Fruit fly (Drosophila melanogaster) whole organism, embryonic: ENCODE measurements around the gene CG8349.

Experiments
- C15 ChIP-seq: fragments of 200-800 bp; sonication (Bioruptor generic); IDR thresholded peaks from 3 replicates; pipeline ENCODE4 v1.3.6; 2022; ENCODE audit warnings: missing biosample characterization, missing genetic modification characterization
- CG10366 ChIP-seq: fragments of 200-800 bp; sonication (Bioruptor generic); IDR thresholded peaks from 2 replicates; pipeline ENCODE4 v1.3.6; 2022; ENCODE audit warnings: missing biosample characterization, missing genetic modification characterization
- CG11247 ChIP-seq: fragments of 200-800 bp; sonication (Bioruptor generic); IDR thresholded peaks from 2 replicates; pipeline ENCODE4 v1.3.6; 2022; ENCODE audit warnings: missing biosample characterization, missing genetic modification characterization
- CG12391 ChIP-seq: fragments of 200-800 bp; sonication (Bioruptor generic); optimal IDR thresholded peaks from 3 replicates; lab custom pipeline; 2018; ENCODE audit warnings: missing biosample characterization, mild to moderate bottlenecking, missing genetic modification characterization, moderate library complexity
- CG17802 ChIP-seq: fragments of 200-800 bp; sonication (Bioruptor generic); optimal IDR thresholded peaks from 2 replicates; lab custom pipeline; 2018; ENCODE audit warnings: missing biosample characterization, mild to moderate bottlenecking, missing genetic modification characterization, moderate library complexity
- CG1792 ChIP-seq: fragments of 200-800 bp; sonication (Bioruptor generic); optimal IDR thresholded peaks from 2 replicates; lab custom pipeline; 2016; ENCODE audit warnings: missing biosample characterization, missing genetic modification characterization
- CG30431 ChIP-seq: fragments of 200-800 bp; sonication (Bioruptor generic); optimal IDR thresholded peaks from 2 replicates; lab custom pipeline; 2017; ENCODE audit warnings: missing biosample characterization, missing genetic modification characterization
- CG32767 ChIP-seq: fragments of 200-800 bp; sonication (Bioruptor generic); IDR thresholded peaks from 2 replicates; pipeline ENCODE4 v1.3.6; 2022; ENCODE audit warnings: missing biosample characterization, missing genetic modification characterization
- CG33557 ChIP-seq: fragments of 200-800 bp; sonication (Bioruptor generic); optimal IDR thresholded peaks from 2 replicates; lab custom pipeline; 2019; ENCODE audit warnings: missing biosample characterization, mild to moderate bottlenecking, missing genetic modification characterization, moderate library complexity
- CG4424 ChIP-seq: fragments of 200-800 bp; sonication (Bioruptor generic); optimal IDR thresholded peaks from 3 replicates; lab custom pipeline; 2016; ENCODE audit warnings: missing biosample characterization, missing genetic modification characterization
- CG4730 ChIP-seq: fragments of 200-800 bp; sonication (Bioruptor generic); IDR thresholded peaks from 2 replicates; pipeline ENCODE4 v1.3.6; 2022; ENCODE audit warnings: missing biosample characterization, missing genetic modification characterization
- CG6175 ChIP-seq: fragments of 200-800 bp; sonication (Bioruptor generic); IDR thresholded peaks from 3 replicates; pipeline ENCODE4 v1.3.6; 2022; ENCODE audit warnings: missing biosample characterization, missing genetic modification characterization
- CG8478 ChIP-seq: fragments of >200 bp; optimal IDR thresholded peaks from 2 replicates; lab custom pipeline; 2018
- CG9797 ChIP-seq: fragments of 200-800 bp; sonication (Bioruptor generic); optimal IDR thresholded peaks from 3 replicates; lab custom pipeline; 2018; ENCODE audit warnings: missing biosample characterization, mild to moderate bottlenecking, missing genetic modification characterization
- CTCF ChIP-seq: fragments of 200-800 bp; sonication (Bioruptor generic); optimal IDR thresholded peaks from 2 replicates; lab custom pipeline; 2017; ENCODE audit warnings: missing biosample characterization, mild to moderate bottlenecking, missing genetic modification characterization, moderate library complexity
- Dbx ChIP-seq: fragments of 200-800 bp; sonication (Bioruptor generic); IDR thresholded peaks from 3 replicates; pipeline ENCODE4 v1.3.6; 2022; ENCODE audit warnings: missing biosample characterization, missing genetic modification characterization
- E2f1 ChIP-seq: fragments of 200-800 bp; sonication (Bioruptor generic); IDR thresholded peaks from 2 replicates; pipeline ENCODE4 v1.3.6; 2022; ENCODE audit warnings: missing biosample characterization, missing genetic modification characterization
- Ets97D ChIP-seq: fragments of 200-800 bp; sonication (Bioruptor generic); optimal IDR thresholded peaks from 3 replicates; lab custom pipeline; 2016; ENCODE audit warnings: missing biosample characterization, missing genetic modification characterization
- H2.0 ChIP-seq: fragments of 200-800 bp; sonication (Bioruptor generic); IDR thresholded peaks from 2 replicates; pipeline ENCODE4 v1.3.6; 2022; ENCODE audit warnings: missing biosample characterization, missing genetic modification characterization
- HLH3B ChIP-seq: fragments of 200-800 bp; sonication (Bioruptor generic); IDR thresholded peaks from 2 replicates; pipeline ENCODE4 v1.3.6; 2022; ENCODE audit warnings: missing biosample characterization, missing genetic modification characterization
- Hr39 ChIP-seq: fragments of >200 bp; optimal IDR thresholded peaks from 2 replicates; lab custom pipeline; 2017
- Hr51 ChIP-seq, 2 experiments: fragments of 200-800 bp; sonication (Bioruptor generic); optimal IDR thresholded peaks; 2 replicates in 1 of 2; 3 replicates in 1 of 2; lab custom pipeline; 2016 to 2018; ENCODE audit warnings: missing biosample characterization in 2 of 2, missing genetic modification characterization in 2 of 2, mild to moderate bottlenecking in 1 of 2, moderate library complexity in 1 of 2
- NC2α ChIP-seq: fragments of 200-800 bp; sonication (Bioruptor generic); optimal IDR thresholded peaks from 2 replicates; lab custom pipeline; 2016; ENCODE audit warnings: missing biosample characterization, missing genetic modification characterization
- Oaz ChIP-seq: fragments of 200-800 bp; sonication (Bioruptor generic); IDR thresholded peaks from 2 replicates; pipeline ENCODE4 v1.3.6; 2022; ENCODE audit warnings: missing biosample characterization, missing genetic modification characterization
- Rfx ChIP-seq: fragments of 200-800 bp; sonication (Bioruptor generic); IDR thresholded peaks from 2 replicates; pipeline ENCODE4 v1.3.6; 2022; ENCODE audit warnings: missing biosample characterization, missing genetic modification characterization
- Scr ChIP-seq: fragments of 200-800 bp; sonication (Bioruptor generic); IDR thresholded peaks from 2 replicates; pipeline ENCODE4 v1.3.6; 2022; ENCODE audit warnings: missing biosample characterization, missing genetic modification characterization; ENCODE audit not compliant: partially characterized antibody
- abd-A ChIP-seq: fragments of 200-800 bp; sonication (Bioruptor generic); optimal IDR thresholded peaks from 3 replicates; lab custom pipeline; 2019; ENCODE audit warnings: missing biosample characterization, mild to moderate bottlenecking, missing genetic modification characterization, moderate library complexity
- ash1 ChIP-seq: fragments of 200-800 bp; sonication (Bioruptor generic); optimal IDR thresholded peaks from 2 replicates; lab custom pipeline; 2018; ENCODE audit warnings: missing biosample characterization, mild to moderate bottlenecking, missing genetic modification characterization
- cg ChIP-seq: fragments of 200-800 bp; sonication (Bioruptor generic); optimal IDR thresholded peaks from 3 replicates; lab custom pipeline; 2019; ENCODE audit warnings: missing biosample characterization, mild to moderate bottlenecking, missing genetic modification characterization, moderate library complexity
- crol ChIP-seq: fragments of 200-800 bp; sonication (Bioruptor generic); IDR thresholded peaks from 2 replicates; pipeline ENCODE4 v1.3.6; 2022; ENCODE audit warnings: missing biosample characterization, missing genetic modification characterization
- dimm ChIP-seq: fragments of 200-800 bp; sonication (Bioruptor generic); IDR thresholded peaks from 2 replicates; pipeline ENCODE4 v1.3.6; 2022; ENCODE audit warnings: missing biosample characterization, missing genetic modification characterization
- disco-r ChIP-seq: fragments of 200-800 bp; sonication (Bioruptor generic); optimal IDR thresholded peaks from 2 replicates; lab custom pipeline; 2016; ENCODE audit warnings: missing biosample characterization, missing genetic modification characterization
- ems ChIP-seq: fragments of 200-800 bp; sonication (Bioruptor generic); optimal IDR thresholded peaks from 3 replicates; lab custom pipeline; 2016; ENCODE audit warnings: missing biosample characterization, missing genetic modification characterization
- fd3F ChIP-seq: fragments of 200-800 bp; sonication (Bioruptor generic); optimal IDR thresholded peaks from 2 replicates; lab custom pipeline; 2018; ENCODE audit warnings: missing biosample characterization, mild to moderate bottlenecking, missing genetic modification characterization, moderate library complexity
- fd96Cb ChIP-seq: fragments of 200-800 bp; sonication (Bioruptor generic); optimal IDR thresholded peaks from 2 replicates; lab custom pipeline; 2018; ENCODE audit warnings: missing biosample characterization, mild to moderate bottlenecking, missing genetic modification characterization, moderate library complexity
- gcm ChIP-seq: fragments of 200-800 bp; sonication (Bioruptor generic); optimal IDR thresholded peaks from 2 replicates; lab custom pipeline; 2019; ENCODE audit warnings: missing biosample characterization, mild to moderate bottlenecking, missing genetic modification characterization, moderate library complexity
- gem ChIP-seq: fragments of 200-800 bp; sonication (Bioruptor generic); optimal IDR thresholded peaks from 2 replicates; lab custom pipeline; 2019; ENCODE audit warnings: missing biosample characterization, mild to moderate bottlenecking, missing genetic modification characterization, moderate library complexity
- grn ChIP-seq: fragments of 200-800 bp; sonication (Bioruptor generic); optimal IDR thresholded peaks from 3 replicates; lab custom pipeline; 2017; ENCODE audit warnings: missing biosample characterization, missing genetic modification characterization
- gsb-n ChIP-seq: fragments of 200-800 bp; sonication (Bioruptor generic); optimal IDR thresholded peaks from 3 replicates; lab custom pipeline; 2018; ENCODE audit warnings: missing biosample characterization, mild to moderate bottlenecking, missing genetic modification characterization
- gt ChIP-seq: fragments of 200-800 bp; sonication (Bioruptor generic); IDR thresholded peaks from 2 replicates; pipeline ENCODE4 v1.3.6; 2022; ENCODE audit warnings: missing biosample characterization, missing genetic modification characterization
- kah ChIP-seq: fragments of 200-800 bp; sonication (Bioruptor generic); optimal IDR thresholded peaks from 2 replicates; lab custom pipeline; 2018; ENCODE audit warnings: missing biosample characterization, mild to moderate bottlenecking, missing genetic modification characterization
- kay ChIP-seq: fragments of 200-800 bp; sonication (Bioruptor generic); optimal IDR thresholded peaks from 2 replicates; lab custom pipeline; 2016; ENCODE audit warnings: missing biosample characterization, missing genetic modification characterization
- luna ChIP-seq: fragments of 200-800 bp; sonication (Bioruptor generic); optimal IDR thresholded peaks from 2 replicates; lab custom pipeline; 2016; ENCODE audit warnings: missing biosample characterization, missing genetic modification characterization
- mld ChIP-seq: fragments of 200-800 bp; sonication (Bioruptor generic); IDR thresholded peaks from 3 replicates; pipeline ENCODE4 v1.3.6; 2022; ENCODE audit warnings: missing biosample characterization, missing genetic modification characterization; ENCODE audit not compliant: partially characterized antibody
- nom ChIP-seq: fragments of 200-800 bp; sonication (Bioruptor generic); optimal IDR thresholded peaks from 2 replicates; lab custom pipeline; 2017; ENCODE audit warnings: missing biosample characterization, missing genetic modification characterization, mild to moderate bottlenecking, moderate library complexity, missing genetic modification reagents
- org-1 ChIP-seq: fragments of 200-800 bp; sonication (Bioruptor generic); optimal IDR thresholded peaks from 2 replicates; lab custom pipeline; 2017; ENCODE audit warnings: missing biosample characterization, missing genetic modification characterization
- pb ChIP-seq: fragments of 200-800 bp; sonication (Bioruptor generic); optimal IDR thresholded peaks from 3 replicates; lab custom pipeline; 2016; ENCODE audit warnings: missing biosample characterization, missing genetic modification characterization
- phol ChIP-seq: fragments of 200-800 bp; sonication (Bioruptor generic); optimal IDR thresholded peaks from 3 replicates; lab custom pipeline; 2018; ENCODE audit warnings: missing biosample characterization, mild to moderate bottlenecking, missing genetic modification characterization, moderate library complexity
- sr ChIP-seq: fragments of 200-800 bp; sonication (Bioruptor generic); IDR thresholded peaks from 3 replicates; pipeline ENCODE4 v1.3.6; 2022; ENCODE audit warnings: missing biosample characterization, missing genetic modification characterization
- ssp ChIP-seq: fragments of 200-800 bp; sonication (Bioruptor generic); IDR thresholded peaks from 2 replicates; pipeline ENCODE4 v1.3.6; 2022; ENCODE audit warnings: missing biosample characterization, missing genetic modification characterization
- toy ChIP-seq: fragments of 200-800 bp; sonication (Bioruptor generic); IDR thresholded peaks from 2 replicates; pipeline ENCODE4 v1.3.6; 2022; ENCODE audit warnings: missing biosample characterization, missing genetic modification characterization
- yki ChIP-seq: fragments of >200 bp; optimal IDR thresholded peaks from 3 replicates; lab custom pipeline; 2018

CG8349 gene

DNA sequence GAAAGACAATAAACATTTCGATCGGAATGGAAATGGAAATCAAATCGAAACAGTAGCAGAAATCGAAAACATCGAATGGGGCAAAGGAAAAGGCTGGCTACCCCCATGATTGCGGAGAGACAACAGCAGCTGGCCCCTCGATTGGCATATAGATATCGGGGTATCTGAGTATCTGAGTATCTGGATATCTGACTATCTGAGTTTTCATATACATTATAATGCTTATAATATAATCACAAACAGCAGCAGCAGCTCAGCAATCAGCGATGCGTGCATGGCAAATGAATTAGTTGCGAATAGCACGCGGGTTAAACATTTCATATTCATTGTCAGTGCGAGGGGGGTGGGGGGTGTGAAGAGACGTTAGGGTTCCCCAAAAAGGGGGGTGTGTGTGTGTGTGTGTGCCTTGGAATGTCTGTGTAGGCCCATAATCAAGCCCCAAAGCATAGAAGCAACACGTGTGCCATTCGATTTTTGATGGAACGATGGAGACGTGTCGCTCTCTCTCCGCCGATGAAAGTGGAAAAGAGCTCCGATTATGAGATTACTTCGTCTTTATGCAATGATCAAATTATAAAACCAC lies 45.0 kb upstream of the CG8349 start (continued):
- no peak for TF ChIP-seq CG11247 (GFP tag; lab: Robert Waterston, UW)
- TF ChIP-seq abd-A (tag; lab: Kevin White, UChicago) = peak; percentile 22
- peak; percentile 19; the same call in 1 of the 2 replicates for TF ChIP-seq Rfx (GFP tag; lab: Robert Waterston, UW)

DNA sequence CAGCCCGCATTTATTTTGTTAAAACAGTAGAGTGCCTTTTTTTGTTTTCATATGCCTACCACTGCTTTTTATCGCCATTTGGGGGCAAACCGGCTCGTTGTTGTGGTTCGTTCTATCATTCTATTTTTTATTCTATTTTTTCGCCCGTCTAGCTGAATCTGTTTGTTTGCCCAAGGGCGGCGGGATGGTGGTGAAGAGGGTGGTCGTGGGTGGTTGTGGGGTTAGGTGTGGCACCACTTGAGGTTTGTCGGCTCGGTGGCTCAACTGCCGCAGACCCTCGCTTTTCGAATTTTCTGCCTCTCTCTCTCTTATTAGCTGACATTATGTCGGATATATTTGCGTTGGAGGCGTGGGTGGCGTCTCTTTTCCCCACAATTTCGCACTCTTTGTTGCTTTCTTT lies 44.2 kb upstream of the CG8349 start:
- TF ChIP-seq phol (tag; lab: Kevin White, UChicago) (no peak), CG32767 (GFP tag; lab: Robert Waterston, UW) (no peak), mld (GFP tag; lab: Robert Waterston, UW) (no peak), H2.0 (no peak), sr (peak; percentile 79; the same call in 2 of the 3 replicates), Dbx (GFP tag; lab: Robert Waterston, UW) (0 out of 3 replicates have a peak, but pooled peaks have one; percentile 29), toy (GFP tag; lab: Robert Waterston, UW) (no peak), HLH3B (GFP tag; lab: Robert Waterston, UW) (no peak), ash1 (GFP tag; lab: Kevin White, UChicago) (no peak), CTCF (GFP tag; lab: Kevin White, UChicago) (no peak), CG30431 (GFP tag; lab: Kevin White, UChicago) (no peak), dimm (GFP tag; lab: Robert Waterston, UW) (no peak), nom (GFP tag; lab: Kevin White, UChicago) (no peak), yki (lab: Kevin White, UChicago) (no peak), CG12391 (tag; lab: Kevin White, UChicago) (no peak), fd3F (no peak), CG4424 (GFP tag; lab: Kevin White, UChicago) (no peak), E2f1 (GFP tag; lab: Robert Waterston, UW) (no peak), gsb-n (no peak), Ets97D (GFP tag; lab: Kevin White, UChicago) (no peak), CG9797 (GFP tag; lab: Kevin White, UChicago) (no peak), CG10366 (GFP tag; lab: Robert Waterston, UW) (no peak), CG1792 (GFP tag; lab: Kevin White, UChicago) (no peak), kah (GFP tag; lab: Kevin White, UChicago) (no peak), gem (tag; lab: Kevin White, UChicago) (no peak), CG8478 (lab: Kevin White, UChicago) (no peak), Hr39 (no peak), CG6175 (GFP tag; lab: Robert Waterston, UW) (peak; percentile 93), CG33557 (GFP tag; lab: Kevin White, UChicago) (no peak), crol (GFP tag; lab: Robert Waterston, UW) (peak; percentile 83), Hr51 (GFP tag; optimal IDR thresholded peaks at IDR 0.05; lab: Kevin White, UChicago) (no peak), cg (GFP tag; lab: Kevin White, UChicago) (no peak), fd96Cb (tag; lab: Kevin White, UChicago) (no peak), Oaz (GFP tag; lab: Robert Waterston, UW) (no peak), grn (GFP tag; lab: Kevin White, UChicago) (no peak), luna (GFP tag; lab: Kevin White, UChicago) (no peak), NC2α (GFP tag; lab: Kevin White, UChicago) (no peak), ssp (no peak), org-1 (GFP tag; lab: Kevin White, UChicago) (no peak), kay (no peak), disco-r (no peak), Scr (GFP tag; lab: Robert Waterston, UW) (peak; percentile 17; the same call in 1 of the 2 replicates), gt (GFP tag; lab: Robert Waterston, UW) (no peak), CG17802 (tag; lab: Kevin White, UChicago) (no peak), ems (no peak), gcm (peak; percentile 79), C15 (GFP tag; lab: Robert Waterston, UW) (no peak), pb (no peak), CG4730 (GFP tag; lab: Robert Waterston, UW) (no peak)
